Worm (Caenorhabditis elegans) whole organism, young adult: Measurements from ENCODE around the gene Y17G7B.3.

ENCODE experiments used
- B0261.1 ChIP-seq: sonication (generic microtip); optimal IDR thresholded peaks from 2 replicates; lab custom pipeline; 2016; ENCODE audit warnings: mild to moderate bottlenecking, missing genetic modification characterization, moderate library complexity, missing compliant biosample characterization
- B0336.3 ChIP-seq: fragments of 200-800 bp; sonication (Bioruptor generic); IDR thresholded peaks from 2 replicates; pipeline ENCODE4 v1.3.6; 2022; ENCODE audit warnings: missing genetic modification characterization, missing compliant biosample characterization
- C06A6.2 ChIP-seq: fragments of 200-800 bp; sonication (Bioruptor generic); conservative IDR thresholded peaks from 2 replicates; pipeline ENCODE4 v1.3.6; 2022; ENCODE audit warnings: missing genetic modification characterization, missing compliant biosample characterization
- F22D6.2 ChIP-seq: sonication (generic microtip); optimal IDR thresholded peaks from 2 replicates; lab custom pipeline; 2016; ENCODE audit warnings: mild to moderate bottlenecking, missing genetic modification characterization, missing compliant biosample characterization
- F23B12.7 ChIP-seq: sonication (generic microtip); optimal IDR thresholded peaks from 2 replicates; lab custom pipeline; 2017; ENCODE audit warnings: missing genetic modification characterization, mild to moderate bottlenecking, missing compliant biosample characterization, antibody characterized with exemption, moderate library complexity; ENCODE audit not compliant: insufficient read depth
- F37B4.10 ChIP-seq: fragments of 200-800 bp; sonication (Bioruptor generic); IDR thresholded peaks from 2 replicates; pipeline ENCODE4 v1.3.6; 2022; ENCODE audit warnings: missing genetic modification characterization, missing compliant biosample characterization
- F49E8.2 ChIP-seq: sonication (generic microtip); optimal IDR thresholded peaks from 3 replicates; lab custom pipeline; 2017; ENCODE audit warnings: missing genetic modification characterization, mild to moderate bottlenecking, missing compliant biosample characterization, antibody characterized with exemption, moderate library complexity; ENCODE audit not compliant: insufficient read depth
- F55B11.4 ChIP-seq: sonication (generic microtip); optimal IDR thresholded peaks from 2 replicates; lab custom pipeline; 2016; ENCODE audit warnings: missing compliant biosample characterization, missing genetic modification characterization, borderline replicate concordance; ENCODE audit not compliant: insufficient read depth
- F57C9.4 ChIP-seq: sonication (generic microtip); optimal IDR thresholded peaks from 2 replicates; lab custom pipeline; 2017; ENCODE audit warnings: mild to moderate bottlenecking, missing genetic modification characterization, missing compliant biosample characterization
- K11D2.4 ChIP-seq: fragments of 200-800 bp; sonication (Bioruptor generic); IDR thresholded peaks from 2 replicates; pipeline ENCODE4 v1.3.6; 2022; ENCODE audit warnings: missing genetic modification reagents, missing genetic modification characterization, missing compliant biosample characterization
- T07F8.4 ChIP-seq: sonication (generic microtip); optimal IDR thresholded peaks from 2 replicates; lab custom pipeline; 2016; ENCODE audit warnings: mild to moderate bottlenecking, missing genetic modification characterization, moderate library complexity, missing compliant biosample characterization
- T26A5.8 ChIP-seq: sonication (generic microtip); optimal IDR thresholded peaks from 2 replicates; lab custom pipeline; 2016; ENCODE audit warnings: missing genetic modification characterization, missing compliant biosample characterization
- Y53F4B.3 ChIP-seq: fragments of 200-800 bp; sonication (Bioruptor generic); IDR thresholded peaks from 2 replicates; pipeline ENCODE4 v1.3.6; 2022; ENCODE audit warnings: missing genetic modification reagents, missing genetic modification characterization, missing compliant biosample characterization
- Y56A3A.18 ChIP-seq: fragments of 200-800 bp; sonication (Bioruptor generic); IDR thresholded peaks from 2 replicates; pipeline ENCODE4 v1.3.6; 2022; ENCODE audit warnings: missing genetic modification reagents, missing genetic modification characterization, missing compliant biosample characterization
- attf-3 ChIP-seq: fragments of 200-800 bp; sonication (Bioruptor generic); conservative IDR thresholded peaks from 2 replicates; pipeline ENCODE4 v1.3.6; 2022; ENCODE audit warnings: missing genetic modification reagents, missing genetic modification characterization, missing compliant biosample characterization
- attf-5 ChIP-seq: fragments of 200-800 bp; sonication (Bioruptor generic); optimal IDR thresholded peaks from 2 replicates; lab custom pipeline; 2018; ENCODE audit warnings: mild to moderate bottlenecking, missing genetic modification characterization, missing compliant biosample characterization
- attf-6 ChIP-seq: fragments of 200-800 bp; sonication (Bioruptor generic); IDR thresholded peaks from 2 replicates; pipeline ENCODE4 v1.3.6; 2022; ENCODE audit warnings: missing genetic modification reagents, missing genetic modification characterization, missing compliant biosample characterization
- bed-1 ChIP-seq: fragments of 200-800 bp; sonication (Bioruptor generic); IDR thresholded peaks from 2 replicates; pipeline ENCODE4 v1.3.6; 2022; ENCODE audit warnings: missing genetic modification reagents, missing genetic modification characterization, missing compliant biosample characterization
- ceh-100 ChIP-seq: fragments of 200-800 bp; sonication (Bioruptor generic); IDR thresholded peaks from 2 replicates; pipeline ENCODE4 v1.3.6; 2022; ENCODE audit warnings: missing genetic modification reagents, missing genetic modification characterization, missing compliant biosample characterization
- ceh-40 ChIP-seq: fragments of 200-800 bp; sonication (Bioruptor generic); IDR thresholded peaks from 2 replicates; pipeline ENCODE4 v1.3.6; 2022; ENCODE audit warnings: missing genetic modification characterization, missing compliant biosample characterization
- ceh-58 ChIP-seq: fragments of 200-800 bp; sonication (Bioruptor generic); IDR thresholded peaks from 2 replicates; pipeline ENCODE4 v1.3.6; 2022; ENCODE audit warnings: missing genetic modification characterization, missing compliant biosample characterization
- ceh-79 ChIP-seq: sonication (generic microtip); optimal IDR thresholded peaks from 2 replicates; lab custom pipeline; 2017; ENCODE audit warnings: mild to moderate bottlenecking, missing genetic modification characterization, missing compliant biosample characterization
- die-1 ChIP-seq: sonication (generic microtip); optimal IDR thresholded peaks from 2 replicates; lab custom pipeline; 2016; ENCODE audit warnings: missing genotype, mild to moderate bottlenecking, missing genetic modification characterization, missing compliant biosample characterization
- dox-1 ChIP-seq: fragments of 200-800 bp; sonication (Bioruptor generic); IDR thresholded peaks from 2 replicates; pipeline ENCODE4 v1.3.6; 2022; ENCODE audit warnings: missing genetic modification reagents, missing genetic modification characterization, missing compliant biosample characterization
- egl-18 ChIP-seq: fragments of 200-800 bp; sonication (Bioruptor generic); IDR thresholded peaks from 2 replicates; pipeline ENCODE4 v1.3.6; 2022; ENCODE audit warnings: missing genetic modification reagents, missing genetic modification characterization, missing compliant biosample characterization
- egrh-3 ChIP-seq: fragments of 200-800 bp; sonication (Bioruptor generic); IDR thresholded peaks from 2 replicates; pipeline ENCODE4 v1.3.6; 2022; ENCODE audit warnings: missing genetic modification reagents, missing genetic modification characterization, missing compliant biosample characterization
- hlh-26 ChIP-seq: fragments of 200-800 bp; sonication (Bioruptor generic); conservative IDR thresholded peaks from 2 replicates; pipeline ENCODE4 v1.3.6; 2022; ENCODE audit warnings: missing genetic modification reagents, missing genetic modification characterization, missing compliant biosample characterization
- hrde-1 ChIP-seq: sonication (generic microtip); optimal IDR thresholded peaks from 2 replicates; lab custom pipeline; 2016; ENCODE audit warnings: missing genetic modification characterization, mild to moderate bottlenecking, missing compliant biosample characterization, moderate library complexity, missing genotype, missing genetic modification reagents, borderline replicate concordance
- hsf-1 ChIP-seq: fragments of 200-800 bp; sonication (Bioruptor generic); IDR thresholded peaks from 2 replicates; pipeline ENCODE4 v1.3.6; 2022; ENCODE audit warnings: missing genetic modification reagents, missing genetic modification characterization, missing compliant biosample characterization
- lir-1 ChIP-seq: fragments of 200-800 bp; sonication (Bioruptor generic); conservative IDR thresholded peaks from 2 replicates; pipeline ENCODE4 v1.3.6; 2022; ENCODE audit warnings: missing genetic modification reagents, missing genetic modification characterization, missing compliant biosample characterization
- mcd-1 ChIP-seq: fragments of 200-800 bp; sonication (Bioruptor generic); IDR thresholded peaks from 2 replicates; pipeline ENCODE4 v1.3.6; 2022; ENCODE audit warnings: missing genetic modification reagents, missing genetic modification characterization, missing compliant biosample characterization
- mel-28 ChIP-seq: sonication (generic microtip); optimal IDR thresholded peaks from 2 replicates; lab custom pipeline; 2016; ENCODE audit warnings: borderline replicate concordance, mild to moderate bottlenecking, missing genetic modification characterization, missing compliant biosample characterization
- mes-4 ChIP-seq: sonication (generic microtip); optimal IDR thresholded peaks from 2 replicates; lab custom pipeline; 2016; ENCODE audit warnings: missing genotype, missing genetic modification characterization, missing compliant biosample characterization
- nfya-1 ChIP-seq: sonication (generic microtip); optimal IDR thresholded peaks from 2 replicates; lab custom pipeline; 2017; ENCODE audit warnings: antibody characterized with exemption, missing compliant biosample characterization, missing genetic modification characterization, borderline replicate concordance; ENCODE audit not compliant: insufficient read depth
- nfyb-1 ChIP-seq: fragments of 200-800 bp; sonication (Bioruptor generic); IDR thresholded peaks from 2 replicates; pipeline ENCODE4 v1.3.6; 2022; ENCODE audit warnings: missing genetic modification reagents, missing genetic modification characterization, missing compliant biosample characterization
- nhr-179 ChIP-seq: sonication (generic microtip); optimal IDR thresholded peaks from 2 replicates; lab custom pipeline; 2016; ENCODE audit warnings: mild to moderate bottlenecking, missing genetic modification characterization, missing compliant biosample characterization
- pbrm-1 ChIP-seq: fragments of 200-800 bp; sonication (Bioruptor generic); IDR thresholded peaks from 2 replicates; pipeline ENCODE4 v1.3.6; 2022; ENCODE audit warnings: missing genetic modification reagents, missing genetic modification characterization, missing compliant biosample characterization
- sea-2 ChIP-seq: fragments of 200-800 bp; sonication (Bioruptor generic); IDR thresholded peaks from 2 replicates; pipeline ENCODE4 v1.3.6; 2022; ENCODE audit warnings: missing genetic modification characterization, missing compliant biosample characterization
- snpc-1.1 ChIP-seq: sonication (generic microtip); optimal IDR thresholded peaks from 2 replicates; lab custom pipeline; 2017; ENCODE audit warnings: missing genetic modification characterization, mild to moderate bottlenecking, missing compliant biosample characterization, antibody characterized with exemption, moderate library complexity, missing genotype, missing genetic modification reagents; ENCODE audit not compliant: insufficient read depth
- snpc-1.3 ChIP-seq: sonication (generic microtip); optimal IDR thresholded peaks from 2 replicates; lab custom pipeline; 2017; ENCODE audit warnings: missing genetic modification characterization, mild to moderate bottlenecking, missing compliant biosample characterization, antibody characterized with exemption, moderate library complexity, missing genotype, missing genetic modification reagents; ENCODE audit not compliant: insufficient read depth
- snpc-3.4 ChIP-seq: sonication (generic microtip); optimal IDR thresholded peaks from 2 replicates; lab custom pipeline; 2017; ENCODE audit warnings: missing genetic modification characterization, mild to moderate bottlenecking, missing compliant biosample characterization, antibody characterized with exemption, moderate library complexity, missing genotype, missing genetic modification reagents
- snpc-4 ChIP-seq, 5 experiments: fragments of 150-350 bp in 1 of 5; sonication (generic microtip) in 4 of 5; optimal IDR thresholded peaks; 2 replicates each; lab custom pipeline; 2014 to 2018; ENCODE audit warnings: missing genetic modification characterization in 5 of 5, missing biosample characterization in 3 of 5, antibody characterized with exemption in 2 of 5, mild to moderate bottlenecking in 2 of 5, missing compliant biosample characterization in 2 of 5, missing genotype in 2 of 5, moderate library complexity in 2 of 5, missing genetic modification reagents in 1 of 5
- somi-1 ChIP-seq: fragments of 200-800 bp; sonication (Bioruptor generic); optimal IDR thresholded peaks from 2 replicates; lab custom pipeline; 2018; ENCODE audit warnings: mild to moderate bottlenecking, missing genetic modification characterization, missing compliant biosample characterization
- sptf-2 ChIP-seq: fragments of 200-800 bp; sonication (Bioruptor generic); optimal IDR thresholded peaks from 2 replicates; lab custom pipeline; 2018; ENCODE audit warnings: mild to moderate bottlenecking, missing genetic modification characterization, missing compliant biosample characterization
- ztf-18 ChIP-seq: sonication (generic microtip); optimal IDR thresholded peaks from 2 replicates; lab custom pipeline; 2016; ENCODE audit warnings: missing genotype, mild to moderate bottlenecking, missing genetic modification characterization, missing compliant biosample characterization
- ztf-28 ChIP-seq: fragments of 200-800 bp; sonication (Bioruptor generic); IDR thresholded peaks from 2 replicates; pipeline ENCODE4 v1.3.6; 2022; ENCODE audit warnings: missing genetic modification reagents, missing genetic modification characterization, missing compliant biosample characterization

The Y17G7B.3 gene

ce11 chrII:11967507-11968127 is 21.2 kb upstream of the Y17G7B.3 start, which contains the start of gene W03C9.5 (continued):
- TF ChIP-seq Y53F4B.3 (GFP tag; lab: Robert Waterston, UW) (peak; percentile 55; the same call in 1 of the 2 replicates), nhr-179 (tag; lab: Kevin White, UChicago) (no peak), sptf-2 (GFP tag; lab: Kevin White, UChicago) (no peak), B0336.3 (GFP tag; lab: Robert Waterston, UW) (peak; percentile 51; the same call in 1 of the 2 replicates), hsf-1 (0 out of 2 replicates have a peak, but pooled peaks have one; percentile 46), sea-2 (GFP tag; lab: Robert Waterston, UW) (no peak), F22D6.2 (tag; lab: Kevin White, UChicago) (peak; percentile 72), mel-28 (no peak), snpc-3.4 (tag; lab: Kevin White, UChicago) (no peak), attf-6 (no peak), nfyb-1 (GFP tag; lab: Robert Waterston, UW) (peak; percentile 72), lir-1 (GFP tag; lab: Robert Waterston, UW) (peak; percentile 91), dox-1 (GFP tag; lab: Robert Waterston, UW) (peak; percentile 93), die-1 (tag; lab: Kevin White, UChicago) (peak; percentile 38), egl-18 (GFP tag; lab: Robert Waterston, UW) (0 out of 2 replicates have a peak, but pooled peaks have one; percentile 51), attf-3 (GFP tag; lab: Robert Waterston, UW) (peak; percentile 81), snpc-1.1 (no peak), somi-1 (peak; percentile 84), B0261.1 (tag; lab: Kevin White, UChicago) (peak; percentile 31), egrh-3 (peak; percentile 76), F57C9.4 (tag; lab: Kevin White, UChicago) (no peak), ceh-40 (no peak), F49E8.2 (peak; percentile 63), T07F8.4 (peak; percentile 14), ceh-58 (GFP tag; lab: Robert Waterston, UW) (no peak), F37B4.10 (GFP tag; lab: Robert Waterston, UW) (no peak), nfya-1 (tag; lab: Kevin White, UChicago) (no peak), snpc-1.3 (tag; lab: Kevin White, UChicago) (no peak), C06A6.2 (GFP tag; lab: Robert Waterston, UW) (no peak; the same call in 1 of the 2 replicates), snpc-4 (GFP tag; optimal IDR thresholded peaks at IDR 0.05; lab: Kevin White, UChicago) (no peak), snpc-4 (tag; optimal IDR thresholded peaks at IDR 0.05; lab: Kevin White, UChicago) (peak; percentile 52 to 74 (median 67)), F55B11.4 (tag; lab: Kevin White, UChicago) (no peak), ztf-18 (peak; percentile 54), attf-5 (GFP tag; lab: Kevin White, UChicago) (peak; percentile 98), hlh-26 (GFP tag; lab: Robert Waterston, UW) (no peak), T26A5.8 (tag; lab: Kevin White, UChicago) (no peak), ceh-79 (tag; lab: Kevin White, UChicago) (no peak), mes-4 (tag; lab: Kevin White, UChicago) (no peak), K11D2.4 (peak; percentile 92), F23B12.7 (tag; lab: Kevin White, UChicago) (peak; percentile 94), ceh-100 (GFP tag; lab: Robert Waterston, UW) (peak; percentile 99), mcd-1 (GFP tag; lab: Robert Waterston, UW) (peak; percentile 98), Y56A3A.18 (GFP tag; lab: Robert Waterston, UW) (no peak), bed-1 (no peak), ztf-28 (GFP tag; lab: Robert Waterston, UW) (peak; percentile 93), pbrm-1 (GFP tag; lab: Robert Waterston, UW) (peak; percentile 92), hrde-1 (tag; lab: Kevin White, UChicago) (no peak)
